Worm (Caenorhabditis elegans): ENCODE measurements around the gene T12G3.11.

The T12G3.11 gene

DNA sequence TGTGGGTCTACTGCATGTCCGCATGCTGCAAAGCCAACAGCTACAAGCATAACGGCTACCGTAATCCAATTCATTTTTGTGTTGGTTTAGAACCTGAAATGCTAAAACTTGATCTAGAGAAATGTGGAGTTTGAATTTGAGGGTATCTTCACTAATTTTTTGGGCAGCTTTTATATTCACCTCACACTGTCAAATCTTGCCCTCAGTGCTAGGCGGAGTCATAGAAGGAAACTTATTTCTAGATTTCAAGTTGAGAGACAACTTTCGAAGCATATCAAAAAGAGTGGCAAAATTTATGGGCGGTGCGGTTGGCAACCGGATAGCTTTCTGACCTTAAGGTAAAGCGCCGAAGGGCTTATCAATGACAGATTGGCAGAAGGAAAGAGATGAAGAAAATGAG, 14.0 kb downstream of the T12G3.11 start, which contains the start of gene lips-6:
Gene lips-6 (minus strand): TSS at position 101 of the 400 bp plus-strand sequence.
- no peak for TF ChIP-seq ekl-4 (GFP tag; IDR thresholded peaks at IDR 0.05)
- no peak for TF ChIP-seq mcd-1 (GFP tag; IDR thresholded peaks at IDR 0.05)
- TF ChIP-seq somi-1 (GFP tag; optimal IDR thresholded peaks at IDR 0.05) = no peak
- no peak for TF ChIP-seq xnd-1 (tag; optimal IDR thresholded peaks at IDR 0.05)
- TF ChIP-seq madf-10 (tag; optimal IDR thresholded peaks at IDR 0.05) = no peak
- no peak for TF ChIP-seq zim-3 (tag; optimal IDR thresholded peaks at IDR 0.05)
- no peak for TF ChIP-seq ceh-40 (GFP tag; IDR thresholded peaks at IDR 0.05)
- no peak for TF ChIP-seq F57A8.1 (GFP tag; optimal IDR thresholded peaks at IDR 0.05)
- TF ChIP-seq F33H1.4 (GFP tag; IDR thresholded peaks at IDR 0.05) = no peak
- no peak for TF ChIP-seq pbrm-1 (GFP tag; IDR thresholded peaks at IDR 0.05)
- TF ChIP-seq lin-26 (GFP tag; IDR thresholded peaks at IDR 0.05) = no peak
- no peak for TF ChIP-seq repo-1 (tag; optimal IDR thresholded peaks at IDR 0.05)
- TF ChIP-seq efl-1 (GFP tag; optimal IDR thresholded peaks at IDR 0.05) = no peak
- no peak for TF ChIP-seq nhr-90 (tag; optimal IDR thresholded peaks at IDR 0.05)
- TF ChIP-seq hrde-1 (tag; optimal IDR thresholded peaks at IDR 0.05; ENCODE audit: borderline replicate concordance) = no peak
- no peak for TF ChIP-seq attf-6 (GFP tag; IDR thresholded peaks at IDR 0.05)
- TF ChIP-seq F57C9.4 (tag; optimal IDR thresholded peaks at IDR 0.05) = no peak
- TF ChIP-seq cebp-2 (GFP tag; IDR thresholded peaks at IDR 0.05) = no peak
- no peak for TF ChIP-seq nhr-179 (tag; optimal IDR thresholded peaks at IDR 0.05)
- no peak for TF ChIP-seq nfya-2 (GFP tag; IDR thresholded peaks at IDR 0.05)

DNA sequence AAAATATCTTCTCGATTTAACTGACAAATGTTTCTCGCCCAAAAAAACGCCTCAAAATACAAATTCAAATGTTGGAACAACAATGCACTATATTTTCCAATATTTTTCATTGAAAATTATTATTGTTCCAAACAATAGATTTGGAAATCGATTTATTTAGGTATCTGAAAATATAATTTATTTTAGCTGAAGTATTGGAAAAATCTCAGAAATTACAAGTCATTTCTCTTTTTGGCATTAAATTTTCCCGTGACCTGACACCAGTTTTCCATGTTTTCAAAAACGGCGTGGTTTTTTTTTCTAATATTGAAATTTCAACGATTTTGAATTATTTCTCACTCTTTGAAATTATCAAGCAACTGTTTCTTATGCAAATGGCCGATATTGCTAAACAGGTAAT, 16.5 kb downstream of the T12G3.11 start, which contains the start of gene spe-17:
Gene spe-17 (plus strand): TSS at position 301 of the 400 bp plus-strand sequence.
- TF ChIP-seq fkh-3 (tag; optimal IDR thresholded peaks at IDR 0.05) = no peak
- TF ChIP-seq B0035.1 (tag; optimal IDR thresholded peaks at IDR 0.05) = no peak
- TF ChIP-seq chd-7 (tag; optimal IDR thresholded peaks at IDR 0.05) = no peak
- TF ChIP-seq egrh-3 (GFP tag; IDR thresholded peaks at IDR 0.05) = no peak
- TF ChIP-seq Y67H2A.10 (GFP tag; conservative IDR thresholded peaks at IDR 0.05) = no peak
- no peak for TF ChIP-seq die-1 (tag; optimal IDR thresholded peaks at IDR 0.05)
- TF ChIP-seq F57C9.4 (tag; optimal IDR thresholded peaks at IDR 0.05) = no peak
- no peak for TF ChIP-seq F52B5.7 (tag; optimal IDR thresholded peaks at IDR 0.05)
- TF ChIP-seq T07F8.4 (tag; optimal IDR thresholded peaks at IDR 0.05) = no peak
- no peak for TF ChIP-seq attf-3 (GFP tag; conservative IDR thresholded peaks at IDR 0.05)
- no peak for TF ChIP-seq hmg-1.2 (GFP tag; IDR thresholded peaks at IDR 0.05)

DNA sequence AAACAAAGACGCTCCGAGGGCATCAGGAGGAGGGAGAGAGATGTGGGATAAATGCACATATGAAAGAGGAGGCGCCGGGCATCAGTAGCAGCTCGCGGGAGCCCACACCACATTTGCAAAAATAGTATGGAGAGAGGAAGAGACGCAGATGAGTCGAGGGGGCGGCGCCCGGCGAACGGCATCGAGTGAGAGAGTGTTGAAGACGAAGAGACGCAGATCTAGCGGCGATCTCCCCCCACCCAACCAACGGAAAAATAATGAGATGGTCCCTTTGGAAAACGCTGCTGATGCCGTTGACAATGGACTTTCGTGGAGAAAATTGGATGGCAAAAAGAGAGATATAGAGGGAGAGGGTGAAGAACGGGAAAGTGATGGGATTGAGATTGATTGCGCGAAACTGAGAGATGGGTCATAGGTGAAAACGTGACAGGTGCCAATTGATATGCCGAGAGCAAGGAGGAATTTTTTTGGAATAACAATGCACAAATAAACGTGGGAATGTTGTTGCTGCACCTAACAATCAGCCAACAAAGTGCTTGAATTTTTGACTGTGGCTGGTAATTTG, 17.1 kb downstream of the T12G3.11 start:
- no peak for TF ChIP-seq snpc-4 (GFP tag; optimal IDR thresholded peaks at IDR 0.05)
- TF ChIP-seq snpc-4 (tag; optimal IDR thresholded peaks at IDR 0.05) = no peak
- TF ChIP-seq snpc-1.3 (tag; optimal IDR thresholded peaks at IDR 0.05; ENCODE audit: insufficient read depth) = no peak
- peak; percentile 93 for TF ChIP-seq zfh-2 (GFP tag; conservative IDR thresholded peaks at IDR 0.05)
- no peak for TF ChIP-seq ZK185.1 (tag; optimal IDR thresholded peaks at IDR 0.05; ENCODE audit: poor library complexity, severe bottlenecking)
- no peak for TF ChIP-seq efl-1 (GFP tag; optimal IDR thresholded peaks at IDR 0.05)
- no peak for TF ChIP-seq attf-3 (GFP tag; conservative IDR thresholded peaks at IDR 0.05)
- TF ChIP-seq K12H6.12 (tag; optimal IDR thresholded peaks at IDR 0.05) = peak; percentile 4
- TF ChIP-seq ekl-4 (GFP tag; IDR thresholded peaks at IDR 0.05) = no peak
- TF ChIP-seq akir-1 (GFP tag; optimal IDR thresholded peaks at IDR 0.05) = no peak
- no peak for TF ChIP-seq nfyb-1 (GFP tag; IDR thresholded peaks at IDR 0.05)
- TF ChIP-seq sptf-2 (GFP tag; optimal IDR thresholded peaks at IDR 0.05) = no peak
- TF ChIP-seq F57C9.4 (tag; optimal IDR thresholded peaks at IDR 0.05) = no peak
- TF ChIP-seq sdz-38 (tag; optimal IDR thresholded peaks at IDR 0.05) = no peak
- no peak for TF ChIP-seq egl-44 (GFP tag; IDR thresholded peaks at IDR 0.05)
- TF ChIP-seq ztf-3 (GFP tag; optimal IDR thresholded peaks at IDR 0.05) = no peak
- TF ChIP-seq ceh-58 (GFP tag; IDR thresholded peaks at IDR 0.05) = no peak
- no peak for TF ChIP-seq lag-1 (GFP tag; IDR thresholded peaks at IDR 0.05)
- peak; percentile 85 for TF ChIP-seq hmg-1.2 (GFP tag; IDR thresholded peaks at IDR 0.05)
- no peak for TF ChIP-seq madf-8 (GFP tag; conservative IDR thresholded peaks at IDR 0.05)
- no peak for TF ChIP-seq egrh-3 (GFP tag; IDR thresholded peaks at IDR 0.05)
- TF ChIP-seq lin-54 (GFP tag; optimal IDR thresholded peaks at IDR 0.05) = no peak

Data from whole organism, young adult.